Fruit fly (Drosophila melanogaster): ENCODE measurements around the gene slp2.
A peak's percentile ranks its signal among the peaks of the same experiment; 100 is the strongest.

The slp2 gene

dm6 chr2L:3813255-3813875, 23.3 kb upstream of the slp2 start, which contains the start of gene CG3407 (continued):
- TF ChIP-seq CG1602 (GFP tag; optimal IDR thresholded peaks at IDR 0.05) (peak; percentile 8), CG6854 (GFP tag; optimal IDR thresholded peaks at IDR 0.05) (no peak), CG6272 (GFP tag; IDR thresholded peaks at IDR 0.05) (peak; percentile 7; the same call in 1 of the 2 replicates), Asciz (GFP tag; optimal IDR thresholded peaks at IDR 0.05) (no peak), CG18599 (GFP tag; optimal IDR thresholded peaks at IDR 0.05) (no peak), jing (GFP tag; optimal IDR thresholded peaks at IDR 0.05) (no peak), gcm (GFP tag; optimal IDR thresholded peaks at IDR 0.05) (no peak), pfk (GFP tag; optimal IDR thresholded peaks at IDR 0.05) (no peak), CG2889 (GFP tag; IDR thresholded peaks at IDR 0.05) (no peak), CG9876 (GFP tag; optimal IDR thresholded peaks at IDR 0.05) (peak; percentile 63), bab2 (GFP tag; optimal IDR thresholded peaks at IDR 0.05) (no peak), CG31365 (tag; optimal IDR thresholded peaks at IDR 0.05) (peak; percentile 99), sens-2 (GFP tag; IDR thresholded peaks at IDR 0.05) (no peak), CG17912 (GFP tag; optimal IDR thresholded peaks at IDR 0.05) (no peak), trh (GFP tag; optimal IDR thresholded peaks at IDR 0.05) (no peak), Rfx (GFP tag; IDR thresholded peaks at IDR 0.05) (peak; percentile 80), nau (GFP tag; optimal IDR thresholded peaks at IDR 0.05) (no peak), CG3407 (GFP tag; optimal IDR thresholded peaks at IDR 0.05) (peak; percentile 34), CG9727 (GFP tag; optimal IDR thresholded peaks at IDR 0.05) (no peak), CG7271 (tag; optimal IDR thresholded peaks at IDR 0.05) (no peak), Hr39 (optimal IDR thresholded peaks at IDR 0.05) (no peak), CG11398 (GFP tag; optimal IDR thresholded peaks at IDR 0.05) (no peak), Aef1 (GFP tag; IDR thresholded peaks at IDR 0.05) (peak; percentile 98), sens (GFP tag) (peak; percentile 76), CG13296 (GFP tag; optimal IDR thresholded peaks at IDR 0.05) (no peak), ind (GFP tag; optimal IDR thresholded peaks at IDR 0.05) (no peak), exex (tag; optimal IDR thresholded peaks at IDR 0.05) (no peak), bowl (GFP tag; IDR thresholded peaks at IDR 0.05) (no peak), cg (GFP tag; optimal IDR thresholded peaks at IDR 0.05) (no peak), bbx (GFP tag; IDR thresholded peaks at IDR 0.05; ENCODE audit: partially characterized antibody) (peak; percentile 76), Hmx (GFP tag; optimal IDR thresholded peaks at IDR 0.05) (no peak), E2f2 (GFP tag; IDR thresholded peaks at IDR 0.05) (peak; percentile 100), ttk (GFP tag; IDR thresholded peaks at IDR 0.05) (no peak), CG2875 (GFP tag; optimal IDR thresholded peaks at IDR 0.05) (no peak), bcd (GFP tag; optimal IDR thresholded peaks at IDR 0.05) (peak; percentile 22), da (GFP tag; optimal IDR thresholded peaks at IDR 0.05) (no peak), CG13287 (GFP tag; IDR thresholded peaks at IDR 0.05; ENCODE audit: partially characterized antibody) (peak; percentile 81), insv (GFP tag; optimal IDR thresholded peaks at IDR 0.05) (no peak), twi (tag; optimal IDR thresholded peaks at IDR 0.05) (peak; percentile 54), lbe (GFP tag; optimal IDR thresholded peaks at IDR 0.05) (no peak), CG3838 (GFP tag; optimal IDR thresholded peaks at IDR 0.05) (no peak), CHES-1-like (GFP tag; optimal IDR thresholded peaks at IDR 0.05) (peak; percentile 83), CG1024 (GFP tag; IDR thresholded peaks at IDR 0.05) (no peak), CG34376 (GFP tag; optimal IDR thresholded peaks at IDR 0.05) (no peak), onecut (GFP tag; IDR thresholded peaks at IDR 0.05) (peak; percentile 54), vfl (GFP tag; optimal IDR thresholded peaks at IDR 0.05) (peak; percentile 76), slp2 (GFP tag; optimal IDR thresholded peaks at IDR 0.05) (peak; percentile 33), CG6813 (GFP tag; optimal IDR thresholded peaks at IDR 0.05) (no peak), chinmo (GFP tag; IDR thresholded peaks at IDR 0.05; ENCODE audit: partially characterized antibody) (peak; percentile 68; the same call in 1 of the 4 replicates), CG7928 (GFP tag; optimal IDR thresholded peaks at IDR 0.05) (no peak), h (optimal IDR thresholded peaks at IDR 0.05) (no peak)
